Fruit fly (Drosophila melanogaster): ENCODE data around the gene CG12012.

CG12012 gene

DNA sequence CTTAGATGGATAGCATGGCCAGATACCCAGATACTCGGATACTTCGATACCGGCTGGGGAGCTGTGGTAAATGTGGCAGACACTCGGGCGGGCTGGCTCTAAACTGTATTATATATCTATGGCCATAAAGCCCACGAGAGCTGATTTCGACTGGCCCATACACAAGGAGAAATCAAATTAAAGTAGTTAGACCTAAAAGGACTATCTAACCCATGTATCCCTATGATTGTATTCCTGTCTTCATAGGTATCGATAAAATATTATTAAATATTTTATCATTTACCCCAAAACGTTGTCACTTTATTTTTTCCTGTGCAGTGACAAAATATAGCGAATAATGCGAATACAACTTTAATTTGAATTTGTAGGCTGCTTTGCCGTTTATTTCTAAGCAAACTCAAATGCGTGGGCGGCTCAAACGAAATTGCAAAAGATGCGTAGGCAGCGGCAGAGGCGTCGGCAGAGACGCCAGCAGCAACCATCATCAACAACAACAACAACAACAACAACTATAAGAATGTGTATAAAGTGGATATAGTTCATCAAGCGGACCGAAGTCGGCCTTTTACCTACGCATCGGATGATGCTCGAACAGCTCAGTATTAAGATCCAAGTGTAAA, 5.4 kb downstream of the CG12012 start:
- TF ChIP-seq woc (GFP tag; optimal IDR thresholded peaks at IDR 0.05) (no peak), Abd-B (GFP tag; optimal IDR thresholded peaks at IDR 0.05) (no peak), dsf (GFP tag; optimal IDR thresholded peaks at IDR 0.05; ENCODE audit: borderline replicate concordance) (no peak), Vsx2 (GFP tag; optimal IDR thresholded peaks at IDR 0.05; ENCODE audit: partially characterized antibody) (no peak)

DNA sequence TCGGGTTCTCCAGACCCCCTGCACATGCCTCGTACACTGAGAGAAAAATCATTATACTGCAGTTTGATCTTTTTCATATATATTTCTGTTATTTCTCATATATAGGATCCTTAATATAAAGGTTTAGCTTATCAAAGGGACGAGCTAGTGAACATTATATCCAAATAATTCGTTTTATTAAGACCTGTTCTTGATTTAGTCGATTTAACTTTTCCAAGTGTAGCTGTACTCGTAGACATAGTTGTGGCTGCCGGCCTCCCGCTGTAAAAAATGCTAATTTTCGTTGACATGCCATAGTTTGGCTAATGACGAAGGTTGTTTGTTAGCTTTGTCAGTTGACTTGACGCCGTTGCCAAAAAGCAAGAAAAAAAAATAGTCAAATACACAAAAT, 5.9 kb downstream of the CG12012 start:
- TF ChIP-seq Vsx2 (GFP tag; optimal IDR thresholded peaks at IDR 0.05; ENCODE audit: partially characterized antibody) (no peak), lola (GFP tag; optimal IDR thresholded peaks at IDR 0.05) (no peak), h (GFP tag; optimal IDR thresholded peaks at IDR 0.05) (no peak), Dfd (GFP tag; optimal IDR thresholded peaks at IDR 0.05) (no peak), pan (optimal IDR thresholded peaks at IDR 0.05) (no peak), GATAd (GFP tag; optimal IDR thresholded peaks at IDR 0.05) (no peak), fru (GFP tag; optimal IDR thresholded peaks at IDR 0.05) (peak; percentile 13), dmrt93B (GFP tag; optimal IDR thresholded peaks at IDR 0.05) (no peak), jim (GFP tag; optimal IDR thresholded peaks at IDR 0.05) (no peak), tai (GFP tag; optimal IDR thresholded peaks at IDR 0.05) (no peak), Dif (GFP tag; optimal IDR thresholded peaks at IDR 0.05; ENCODE audit: partially characterized antibody) (no peak), brk (GFP tag; optimal IDR thresholded peaks at IDR 0.05) (no peak), foxo (GFP tag; optimal IDR thresholded peaks at IDR 0.05) (peak in 1 of 2 experiments; percentile 15), CG9705 (GFP tag; optimal IDR thresholded peaks at IDR 0.05) (no peak), usp (GFP tag; optimal IDR thresholded peaks at IDR 0.05) (no peak), sv (GFP tag; optimal IDR thresholded peaks at IDR 0.05) (peak; percentile 77), Abd-B (GFP tag; optimal IDR thresholded peaks at IDR 0.05) (no peak), psq (GFP tag; optimal IDR thresholded peaks at IDR 0.05) (no peak), Mio (GFP tag; optimal IDR thresholded peaks at IDR 0.05) (no peak)

DNA sequence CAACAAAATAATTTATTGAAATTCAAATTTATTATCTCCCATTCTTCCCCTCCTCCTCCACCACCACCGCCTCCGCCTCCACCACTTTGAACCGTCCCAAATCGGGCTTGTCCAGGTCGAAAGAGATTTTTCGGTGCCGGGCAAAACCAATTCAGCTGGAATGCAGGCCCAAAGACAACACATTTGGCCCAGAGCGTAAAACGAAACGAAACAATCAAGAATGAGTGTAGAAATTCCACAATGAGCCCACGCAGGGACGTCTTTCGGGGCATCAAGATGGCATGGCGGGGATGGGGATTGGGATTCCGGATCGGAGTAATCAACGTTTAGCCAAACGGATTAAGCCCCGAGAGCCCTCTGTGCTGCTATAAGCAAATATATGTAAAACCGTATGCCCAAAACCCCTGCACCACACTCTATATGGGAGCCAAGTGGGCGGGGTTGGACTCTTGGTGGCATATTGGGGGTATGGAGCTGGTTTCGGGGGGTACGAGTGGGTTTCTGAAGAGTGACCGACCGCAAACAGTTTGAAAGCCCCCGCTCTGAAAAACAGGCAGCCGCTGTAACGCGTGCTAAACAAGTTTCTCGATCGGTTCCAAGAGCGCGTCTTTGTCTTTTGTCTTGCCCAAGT, 7.5 kb downstream of the CG12012 start:
- TF ChIP-seq HLH106 (tag; optimal IDR thresholded peaks at IDR 0.05) (no peak), ey (GFP tag; optimal IDR thresholded peaks at IDR 0.05) (no peak), Rel (GFP tag; optimal IDR thresholded peaks at IDR 0.05) (no peak), Rel (tag; optimal IDR thresholded peaks at IDR 0.05) (peak; percentile 29), dl (GFP tag; optimal IDR thresholded peaks at IDR 0.05; ENCODE audit: insufficient read depth in 1 of 2, partially characterized antibody in 2 of 2) (peak; percentile 18 to 41), jim (GFP tag; optimal IDR thresholded peaks at IDR 0.05) (no peak), psq (GFP tag; optimal IDR thresholded peaks at IDR 0.05) (peak; percentile 10), Dif (GFP tag; optimal IDR thresholded peaks at IDR 0.05; ENCODE audit: partially characterized antibody) (peak; percentile 75), fru (GFP tag; optimal IDR thresholded peaks at IDR 0.05) (no peak), GATAd (GFP tag; optimal IDR thresholded peaks at IDR 0.05) (no peak), sage (GFP tag; optimal IDR thresholded peaks at IDR 0.05) (no peak)

DNA sequence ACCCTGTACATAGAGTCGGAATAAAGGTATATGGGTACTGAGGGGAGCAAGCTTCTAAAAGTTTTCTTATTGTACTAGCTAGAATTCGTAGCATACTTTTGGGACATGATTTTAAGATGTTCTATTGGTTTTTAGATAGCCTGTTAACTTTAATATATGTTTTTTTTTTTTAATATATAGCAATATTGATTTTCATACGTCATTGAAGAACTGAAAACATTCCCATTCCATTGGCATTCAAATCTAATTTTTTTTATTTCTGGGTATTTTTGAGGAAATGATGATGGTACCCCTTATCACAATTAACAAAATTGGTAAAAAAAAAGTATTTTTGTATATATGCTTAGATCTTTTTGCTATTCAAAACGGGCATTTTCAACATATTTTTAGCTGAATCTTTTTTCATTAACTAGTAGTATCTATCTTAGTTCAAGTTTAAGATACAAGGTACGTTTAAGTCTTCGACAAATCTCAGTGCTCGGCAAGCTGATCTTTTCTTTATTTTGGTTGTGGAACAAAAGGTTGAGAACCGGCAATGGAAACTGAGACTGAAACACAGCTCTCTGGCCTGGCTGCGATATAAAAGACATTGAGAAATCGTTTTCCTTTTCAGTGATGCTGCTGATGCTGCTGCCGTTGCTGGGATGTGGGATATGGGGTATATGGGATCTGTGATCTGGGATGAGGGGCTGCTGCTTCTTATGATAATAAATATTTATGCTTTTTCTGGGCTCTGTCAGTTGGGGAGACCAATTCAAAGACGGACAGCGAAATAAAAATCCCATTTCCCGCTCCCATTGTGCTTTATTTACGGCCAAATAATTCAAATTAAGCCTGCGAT, 8.3 kb downstream of the CG12012 start:
- no peak for TF ChIP-seq tai (GFP tag; optimal IDR thresholded peaks at IDR 0.05)
- no peak for TF ChIP-seq N (GFP tag; optimal IDR thresholded peaks at IDR 0.05)
- peak; percentile 54 for TF ChIP-seq HLH106 (tag; optimal IDR thresholded peaks at IDR 0.05)
- TF ChIP-seq Dif (GFP tag; optimal IDR thresholded peaks at IDR 0.05; ENCODE audit: partially characterized antibody), result no peak
- peak; percentile 68 for TF ChIP-seq woc (GFP tag; optimal IDR thresholded peaks at IDR 0.05)
- TF ChIP-seq h (GFP tag; optimal IDR thresholded peaks at IDR 0.05), result peak; percentile 41
- TF ChIP-seq jim (GFP tag; optimal IDR thresholded peaks at IDR 0.05), result no peak
- TF ChIP-seq foxo (GFP tag; optimal IDR thresholded peaks at IDR 0.05), result peak in 1 of 2 experiments; percentile 60
- TF ChIP-seq psq (GFP tag; optimal IDR thresholded peaks at IDR 0.05), result peak; percentile 44
- TF ChIP-seq Hr83 (GFP tag; optimal IDR thresholded peaks at IDR 0.05; ENCODE audit: poor library complexity, severe bottlenecking), result peak; percentile 42
- TF ChIP-seq Myc (optimal IDR thresholded peaks at IDR 0.05), result no peak
- TF ChIP-seq Sp1 (GFP tag; optimal IDR thresholded peaks at IDR 0.05), result peak; percentile 57
- TF ChIP-seq dmrt93B (GFP tag; optimal IDR thresholded peaks at IDR 0.05), result peak; percentile 41
- TF ChIP-seq fru (GFP tag; optimal IDR thresholded peaks at IDR 0.05), result peak; percentile 13
- peak; percentile 52 for TF ChIP-seq rgr (GFP tag; optimal IDR thresholded peaks at IDR 0.05)
- TF ChIP-seq br (GFP tag; optimal IDR thresholded peaks at IDR 0.05), result no peak
- TF ChIP-seq sv (GFP tag; optimal IDR thresholded peaks at IDR 0.05), result no peak
- peak; percentile 19 for TF ChIP-seq ey (GFP tag; optimal IDR thresholded peaks at IDR 0.05)
- no peak for TF ChIP-seq sage (GFP tag; optimal IDR thresholded peaks at IDR 0.05)
- TF ChIP-seq dl (GFP tag; optimal IDR thresholded peaks at IDR 0.05; ENCODE audit: insufficient read depth in 1 of 2, partially characterized antibody in 2 of 2), result no peak
- no peak for TF ChIP-seq lola (GFP tag; optimal IDR thresholded peaks at IDR 0.05)
- no peak for TF ChIP-seq CrebA (GFP tag; optimal IDR thresholded peaks at IDR 0.05; ENCODE audit: borderline replicate concordance)
- peak; percentile 64 for TF ChIP-seq OdsH (GFP tag; optimal IDR thresholded peaks at IDR 0.05)
- TF ChIP-seq pan (optimal IDR thresholded peaks at IDR 0.05), result peak; percentile 63
- no peak for TF ChIP-seq Hr78 (GFP tag; optimal IDR thresholded peaks at IDR 0.05)
